Worm (Caenorhabditis elegans): ENCODE results near the gene fbxa-9.

The fbxa-9 gene

ce11 chrIII:2265986-2266701 is at the start of gene fbxa-9:
fbxa-9 (plus strand) TSS chrIII:2266651.
- TF ChIP-seq egrh-3 (GFP tag; IDR thresholded peaks at IDR 0.05), result no peak
- TF ChIP-seq tlf-1 (GFP tag; optimal IDR thresholded peaks at IDR 0.05), result no peak
- no peak for TF ChIP-seq unc-130 (GFP tag; optimal IDR thresholded peaks at IDR 0.05)
- TF ChIP-seq bed-1 (GFP tag; IDR thresholded peaks at IDR 0.05), result no peak
- TF ChIP-seq K12H6.12 (tag; optimal IDR thresholded peaks at IDR 0.05), result no peak
- no peak for TF ChIP-seq gei-17 (GFP tag; optimal IDR thresholded peaks at IDR 0.05)
- no peak for TF ChIP-seq ccch-3 (GFP tag; optimal IDR thresholded peaks at IDR 0.05)

- no peak for TF ChIP-seq nhr-27 (tag; optimal IDR thresholded peaks at IDR 0.05)
- TF ChIP-seq F49E8.2 (tag; optimal IDR thresholded peaks at IDR 0.05; ENCODE audit: insufficient read depth), result no peak
- TF ChIP-seq hmg-20 (GFP tag; IDR thresholded peaks at IDR 0.05), result no peak
- no peak for TF ChIP-seq let-607 (tag; optimal IDR thresholded peaks at IDR 0.05)
- TF ChIP-seq ztf-18 (tag; optimal IDR thresholded peaks at IDR 0.05), result no peak
- TF ChIP-seq F23B12.7 (tag; optimal IDR thresholded peaks at IDR 0.05; ENCODE audit: insufficient read depth), result no peak
- no peak for TF ChIP-seq F33H1.4 (GFP tag; IDR thresholded peaks at IDR 0.05)
- no peak for TF ChIP-seq F57C9.4 (tag; optimal IDR thresholded peaks at IDR 0.05)
- no peak for TF ChIP-seq ztf-28 (GFP tag; IDR thresholded peaks at IDR 0.05)
- TF ChIP-seq attf-3 (GFP tag; conservative IDR thresholded peaks at IDR 0.05), result no peak
- TF ChIP-seq F37B4.10 (GFP tag; IDR thresholded peaks at IDR 0.05), result no peak
- no peak for TF ChIP-seq ztf-22 (GFP tag; optimal IDR thresholded peaks at IDR 0.05)
- no peak for TF ChIP-seq ztf-3 (GFP tag; optimal IDR thresholded peaks at IDR 0.05)
- TF ChIP-seq nfya-2 (GFP tag; IDR thresholded peaks at IDR 0.05), result no peak
- TF ChIP-seq bed-2 (GFP tag; IDR thresholded peaks at IDR 0.05), result no peak
- TF ChIP-seq lin-40 (tag; optimal IDR thresholded peaks at IDR 0.05), result no peak
- no peak for TF ChIP-seq dox-1 (GFP tag; IDR thresholded peaks at IDR 0.05)
- no peak for TF ChIP-seq F10E7.11 (tag; optimal IDR thresholded peaks at IDR 0.05)
- no peak for TF ChIP-seq aptf-2 (GFP tag; conservative IDR thresholded peaks at IDR 0.05)
Measured at ce11 chrIII:2219408-2219807, 47.0 kb upstream of the fbxa-9 start, which contains the start of gene fbxa-12. fbxa-12 (plus strand) TSS chrIII:2219708.

ce11 chrIII:2223932-2224331 is 42.5 kb upstream of the fbxa-9 start, which contains the start of gene srd-65:
srd-65 (minus strand) TSS chrIII:2224032.
- TF ChIP-seq rpc-1 (optimal IDR thresholded peaks at IDR 0.05) (no peak), rpc-1 (tag; optimal IDR thresholded peaks at IDR 0.05) (no peak), tbx-9 (tag; optimal IDR thresholded peaks at IDR 0.05; ENCODE audit: borderline replicate concordance) (no peak), him-1 (tag; optimal IDR thresholded peaks at IDR 0.05) (no peak), ceh-58 (GFP tag; IDR thresholded peaks at IDR 0.05) (no peak), pbrm-1 (GFP tag; IDR thresholded peaks at IDR 0.05) (no peak), mcd-1 (GFP tag; IDR thresholded peaks at IDR 0.05) (no peak), sea-2 (GFP tag; IDR thresholded peaks at IDR 0.05) (no peak), cebp-2 (GFP tag; IDR thresholded peaks at IDR 0.05) (no peak)

- TF ChIP-seq F39B2.1 (GFP tag; IDR thresholded peaks at IDR 0.05) (no peak), lin-35 (GFP tag; optimal IDR thresholded peaks at IDR 0.05) (no peak), mes-4 (tag; optimal IDR thresholded peaks at IDR 0.05) (no peak), F52B5.7 (tag; optimal IDR thresholded peaks at IDR 0.05) (no peak), him-1 (tag; optimal IDR thresholded peaks at IDR 0.05) (no peak), snpc-3.4 (tag; optimal IDR thresholded peaks at IDR 0.05) (no peak), egl-44 (GFP tag; IDR thresholded peaks at IDR 0.05) (no peak), ztf-18 (tag; optimal IDR thresholded peaks at IDR 0.05) (no peak), sdz-38 (tag; optimal IDR thresholded peaks at IDR 0.05) (no peak), unc-62 (GFP tag; optimal IDR thresholded peaks at IDR 0.05) (no peak), tbp1 (GFP tag; optimal IDR thresholded peaks at IDR 0.05) (no peak), cebp-1 (GFP tag; IDR thresholded peaks at IDR 0.05) (no peak), cebp-1 (tag; optimal IDR thresholded peaks at IDR 0.05) (no peak)
Measured at ce11 chrIII:2224478-2224877, 42.0 kb upstream of the fbxa-9 start, which contains the start of gene fbxa-38. fbxa-38 (plus strand) TSS chrIII:2224672.
